Fruit fly (Drosophila melanogaster) whole organism, embryonic: Measurements from ENCODE around the gene sick.

Experiments used
- Aef1 ChIP-seq: fragments of 200-800 bp; sonication (Bioruptor generic); IDR thresholded peaks from 3 replicates; pipeline ENCODE4 v1.3.6; 2022; ENCODE audit warnings: missing biosample characterization, missing genetic modification characterization
- CG10267 ChIP-seq: fragments of 200-800 bp; sonication (Bioruptor generic); optimal IDR thresholded peaks from 2 replicates; lab custom pipeline; 2018; ENCODE audit warnings: missing biosample characterization, mild to moderate bottlenecking, missing genetic modification characterization, moderate library complexity
- CG12219 ChIP-seq: fragments of 200-800 bp; sonication (Bioruptor generic); optimal IDR thresholded peaks from 3 replicates; lab custom pipeline; 2018; ENCODE audit warnings: missing biosample characterization, mild to moderate bottlenecking, missing genetic modification characterization
- CG1647 ChIP-seq: fragments of 200-800 bp; sonication (Bioruptor generic); optimal IDR thresholded peaks from 3 replicates; lab custom pipeline; 2016; ENCODE audit warnings: missing biosample characterization, missing genetic modification characterization
- CG17912 ChIP-seq: fragments of 200-800 bp; sonication (Bioruptor generic); optimal IDR thresholded peaks from 2 replicates; lab custom pipeline; 2018; ENCODE audit warnings: missing biosample characterization, mild to moderate bottlenecking, missing genetic modification characterization
- CG1792 ChIP-seq: fragments of 200-800 bp; sonication (Bioruptor generic); optimal IDR thresholded peaks from 2 replicates; lab custom pipeline; 2016; ENCODE audit warnings: missing biosample characterization, missing genetic modification characterization
- CG18011 ChIP-seq: fragments of 200-800 bp; sonication (Bioruptor generic); optimal IDR thresholded peaks from 2 replicates; lab custom pipeline; 2017; ENCODE audit warnings: missing biosample characterization, missing genetic modification characterization, mild to moderate bottlenecking, moderate library complexity, missing genotype
- CG18476 ChIP-seq: fragments of 200-800 bp; sonication (Bioruptor generic); optimal IDR thresholded peaks from 2 replicates; lab custom pipeline; 2016; ENCODE audit warnings: missing biosample characterization, mild to moderate bottlenecking, missing genetic modification characterization
- CG2120 ChIP-seq: fragments of 200-800 bp; sonication (Bioruptor generic); optimal IDR thresholded peaks from 3 replicates; lab custom pipeline; 2016; ENCODE audit warnings: missing biosample characterization, missing genetic modification characterization
- CG30431 ChIP-seq: fragments of 200-800 bp; sonication (Bioruptor generic); optimal IDR thresholded peaks from 2 replicates; lab custom pipeline; 2017; ENCODE audit warnings: missing biosample characterization, missing genetic modification characterization
- CG31388 ChIP-seq: fragments of 200-800 bp; sonication (Bioruptor generic); optimal IDR thresholded peaks from 2 replicates; lab custom pipeline; 2016; ENCODE audit warnings: missing biosample characterization, missing genetic modification characterization
- CG32532 ChIP-seq: fragments of 200-800 bp; sonication (Bioruptor generic); IDR thresholded peaks from 2 replicates; pipeline ENCODE4 v1.3.6; 2022; ENCODE audit warnings: missing biosample characterization, missing genetic modification characterization
- CG3281 ChIP-seq: fragments of 200-800 bp; sonication (Bioruptor generic); optimal IDR thresholded peaks from 3 replicates; lab custom pipeline; 2017; ENCODE audit warnings: missing biosample characterization, mild to moderate bottlenecking, missing genetic modification characterization
- CG34224 ChIP-seq: fragments of 200-800 bp; sonication (Bioruptor generic); IDR thresholded peaks from 3 replicates; pipeline ENCODE4 v1.3.6; 2022; ENCODE audit warnings: missing biosample characterization, missing genetic modification characterization; ENCODE audit not compliant: partially characterized antibody
- CG4360 ChIP-seq: fragments of 200-800 bp; sonication (Bioruptor generic); IDR thresholded peaks from 2 replicates; pipeline ENCODE4 v1.3.6; 2022; ENCODE audit warnings: missing biosample characterization, missing genetic modification characterization
- CG4854 ChIP-seq: fragments of 200-800 bp; sonication (Bioruptor generic); optimal IDR thresholded peaks from 2 replicates; lab custom pipeline; 2016; ENCODE audit warnings: missing biosample characterization, missing genetic modification characterization, inconsistent platforms
- CG6654 ChIP-seq: fragments of 200-800 bp; sonication (Bioruptor generic); optimal IDR thresholded peaks from 2 replicates; lab custom pipeline; 2017; ENCODE audit warnings: missing biosample characterization, mild to moderate bottlenecking, missing genetic modification characterization
- CG7963 ChIP-seq: fragments of 200-800 bp; sonication (Bioruptor generic); IDR thresholded peaks from 3 replicates; pipeline ENCODE4 v1.3.6; 2022; ENCODE audit warnings: missing biosample characterization, missing genetic modification characterization; ENCODE audit not compliant: partially characterized antibody
- CG9876 ChIP-seq: fragments of 200-800 bp; sonication (Bioruptor generic); optimal IDR thresholded peaks from 2 replicates; lab custom pipeline; 2016; ENCODE audit warnings: missing biosample characterization, missing genetic modification characterization
- CrebB ChIP-seq: fragments of 200-800 bp; sonication (Bioruptor generic); optimal IDR thresholded peaks from 3 replicates; lab custom pipeline; 2018; ENCODE audit warnings: missing biosample characterization, mild to moderate bottlenecking, missing genetic modification characterization
- Ets65A ChIP-seq: fragments of 200-800 bp; sonication (Bioruptor generic); peaks from one replicate; lab custom pipeline; 2016; ENCODE audit warnings: missing biosample characterization, missing genetic modification characterization
- Fer1 ChIP-seq: fragments of 200-800 bp; sonication (Bioruptor generic); optimal IDR thresholded peaks from 2 replicates; lab custom pipeline; 2017; ENCODE audit warnings: missing biosample characterization, mild to moderate bottlenecking, missing genetic modification characterization
- Gsc ChIP-seq: fragments of 200-800 bp; sonication (Bioruptor generic); IDR thresholded peaks from 2 replicates; pipeline ENCODE4 v1.3.6; 2022; ENCODE audit warnings: missing biosample characterization, missing genetic modification characterization
- Hr39 ChIP-seq: fragments of >200 bp; optimal IDR thresholded peaks from 2 replicates; lab custom pipeline; 2017
- Lhr ChIP-seq: fragments of 200-800 bp; sonication (Bioruptor generic); optimal IDR thresholded peaks from 3 replicates; lab custom pipeline; 2017; ENCODE audit warnings: mild to moderate bottlenecking, missing biosample characterization, missing genetic modification reagents, missing genetic modification characterization
- MBD-R2 ChIP-seq: fragments of 200-800 bp; sonication (Bioruptor generic); IDR thresholded peaks from 2 replicates; pipeline ENCODE4 v1.3.6; 2022; ENCODE audit warnings: missing biosample characterization, missing genetic modification characterization
- MESR4 ChIP-seq: fragments of 200-800 bp; sonication (Bioruptor generic); optimal IDR thresholded peaks from 2 replicates; lab custom pipeline; 2018; ENCODE audit warnings: missing biosample characterization, mild to moderate bottlenecking, missing genetic modification characterization, moderate library complexity
- Nf-YB ChIP-seq: fragments of 200-800 bp; sonication (Bioruptor generic); optimal IDR thresholded peaks from 3 replicates; lab custom pipeline; 2019; ENCODE audit warnings: missing biosample characterization, mild to moderate bottlenecking, missing genetic modification characterization, moderate library complexity
- Opbp ChIP-seq: fragments of 200-800 bp; sonication (Bioruptor generic); IDR thresholded peaks from 3 replicates; pipeline ENCODE4 v1.3.6; 2022; ENCODE audit warnings: missing biosample characterization, missing genetic modification characterization; ENCODE audit not compliant: partially characterized antibody
- Trl ChIP-seq, 3 experiments: fragments of >200 bp in 2 of 3; fragments of 200-800 bp in 1 of 3; sonication (Bioruptor generic) in 1 of 3; optimal IDR thresholded peaks; 2 replicates in 1 of 3; 3 replicates in 2 of 3; lab custom pipeline; 2016 to 2017; ENCODE audit warnings: missing biosample characterization in 1 of 3, missing genetic modification characterization in 1 of 3
- YL-1 ChIP-seq: fragments of 200-800 bp; sonication (Bioruptor generic); optimal IDR thresholded peaks from 3 replicates; lab custom pipeline; 2017; ENCODE audit warnings: missing biosample characterization, mild to moderate bottlenecking, missing genetic modification characterization
- ash1 ChIP-seq: fragments of 200-800 bp; sonication (Bioruptor generic); optimal IDR thresholded peaks from 2 replicates; lab custom pipeline; 2018; ENCODE audit warnings: missing biosample characterization, mild to moderate bottlenecking, missing genetic modification characterization
- bowl ChIP-seq: fragments of 200-800 bp; sonication (Bioruptor generic); IDR thresholded peaks from 2 replicates; pipeline ENCODE4 v1.3.6; 2022; ENCODE audit warnings: missing biosample characterization, missing genetic modification characterization
- bsh ChIP-seq, 2 experiments: fragments of 200-800 bp; sonication (Bioruptor generic); optimal IDR thresholded peaks; 2 replicates each; lab custom pipeline; 2017 to 2018; ENCODE audit warnings: mild to moderate bottlenecking in 2 of 2, missing biosample characterization in 2 of 2, missing genetic modification characterization in 2 of 2, moderate library complexity in 1 of 2
- cg ChIP-seq: fragments of 200-800 bp; sonication (Bioruptor generic); optimal IDR thresholded peaks from 3 replicates; lab custom pipeline; 2019; ENCODE audit warnings: missing biosample characterization, mild to moderate bottlenecking, missing genetic modification characterization, moderate library complexity
- cwo ChIP-seq: fragments of 200-800 bp; sonication (Bioruptor generic); optimal IDR thresholded peaks from 3 replicates; lab custom pipeline; 2017; ENCODE audit warnings: missing biosample characterization, missing genetic modification characterization, mild to moderate bottlenecking, moderate library complexity, missing genetic modification reagents
- da ChIP-seq: fragments of 200-800 bp; sonication (Bioruptor generic); optimal IDR thresholded peaks from 2 replicates; lab custom pipeline; 2016; ENCODE audit warnings: missing biosample characterization, missing genetic modification characterization
- dati ChIP-seq: fragments of 200-800 bp; sonication (Bioruptor generic); IDR thresholded peaks from 2 replicates; pipeline ENCODE4 v1.3.6; 2022; ENCODE audit warnings: missing biosample characterization, missing genetic modification characterization
- emc ChIP-seq: fragments of 200-800 bp; sonication (Bioruptor generic); optimal IDR thresholded peaks from 2 replicates; lab custom pipeline; 2016; ENCODE audit warnings: missing biosample characterization, missing genetic modification characterization
- esg ChIP-seq: fragments of 200-800 bp; sonication (Bioruptor generic); conservative IDR thresholded peaks from 2 replicates; pipeline ENCODE4 v1.3.6; 2022; ENCODE audit warnings: missing biosample characterization, missing genetic modification characterization
- insv ChIP-seq, 2 experiments: fragments of 200-800 bp; sonication (Bioruptor generic); optimal IDR thresholded peaks; 3 replicates each; lab custom pipeline; 2016 to 2018; ENCODE audit warnings: missing biosample characterization in 2 of 2, missing genetic modification characterization in 2 of 2
- inv ChIP-seq: fragments of 200-800 bp; sonication (Bioruptor generic); IDR thresholded peaks from 2 replicates; pipeline ENCODE4 v1.3.6; 2022; ENCODE audit warnings: missing biosample characterization, missing genetic modification characterization; ENCODE audit not compliant: partially characterized antibody
- kah ChIP-seq: fragments of 200-800 bp; sonication (Bioruptor generic); optimal IDR thresholded peaks from 2 replicates; lab custom pipeline; 2018; ENCODE audit warnings: missing biosample characterization, mild to moderate bottlenecking, missing genetic modification characterization
- klu ChIP-seq: fragments of 200-800 bp; sonication (Bioruptor generic); IDR thresholded peaks from 2 replicates; pipeline ENCODE4 v1.3.6; 2022; ENCODE audit warnings: missing biosample characterization, missing genetic modification characterization
- nmo ChIP-seq: fragments of 200-800 bp; sonication (Bioruptor generic); optimal IDR thresholded peaks from 2 replicates; lab custom pipeline; 2018; ENCODE audit warnings: missing biosample characterization, mild to moderate bottlenecking, missing genetic modification characterization, moderate library complexity
- pfk ChIP-seq: fragments of 200-800 bp; sonication (Bioruptor generic); optimal IDR thresholded peaks from 2 replicates; lab custom pipeline; 2018; ENCODE audit warnings: missing biosample characterization, mild to moderate bottlenecking, missing genetic modification characterization, moderate library complexity
- pum ChIP-seq: fragments of 200-800 bp; sonication (Bioruptor generic); optimal IDR thresholded peaks from 2 replicates; lab custom pipeline; 2016; ENCODE audit warnings: missing biosample characterization, missing genetic modification characterization
- rib ChIP-seq: fragments of 200-800 bp; sonication (Bioruptor generic); IDR thresholded peaks from 2 replicates; pipeline ENCODE4 v1.3.6; 2022; ENCODE audit warnings: missing biosample characterization, missing genetic modification characterization
- scrt ChIP-seq: fragments of 200-800 bp; sonication (Bioruptor generic); optimal IDR thresholded peaks from 2 replicates; lab custom pipeline; 2018; ENCODE audit warnings: missing biosample characterization, mild to moderate bottlenecking, missing genetic modification characterization, moderate library complexity
- ttk ChIP-seq: fragments of 200-800 bp; sonication (Bioruptor generic); IDR thresholded peaks from 2 replicates; pipeline ENCODE4 v2.1.2; 2022; ENCODE audit warnings: missing biosample characterization, missing genetic modification characterization

Gene sick

dm6 chr2L:19941352-19941851, 145.2 kb downstream of the sick start (continued):
- TF ChIP-seq CG17912 (GFP tag; lab: Kevin White, UChicago) (no peak), CG6654 (GFP tag; lab: Kevin White, UChicago) (peak; percentile 38), CG4854 (GFP tag; lab: Kevin White, UChicago) (peak; percentile 23), CG7963 (GFP tag; lab: Robert Waterston, UW) (no peak), CG3281 (GFP tag; lab: Kevin White, UChicago) (peak; percentile 73), CG4360 (GFP tag; lab: Robert Waterston, UW) (peak; percentile 63), insv (GFP tag; optimal IDR thresholded peaks at IDR 0.05; lab: Kevin White, UChicago) (peak in 1 of 2 experiments; percentile 11), Lhr (GFP tag; lab: Kevin White, UChicago) (peak; percentile 16), Nf-YB (GFP tag; lab: Kevin White, UChicago) (peak; percentile 50), Gsc (GFP tag; lab: Robert Waterston, UW) (peak; percentile 68), CG1647 (GFP tag; lab: Kevin White, UChicago) (no peak), bsh (GFP tag; optimal IDR thresholded peaks at IDR 0.05; lab: Kevin White, UChicago) (peak; percentile 52 to 87), dati (GFP tag; lab: Robert Waterston, UW) (0 out of 2 replicates have a peak, but pooled peaks have one; percentile 31), inv (no peak), pum (GFP tag; lab: Kevin White, UChicago) (peak; percentile 75), CG1792 (no peak), pfk (GFP tag; lab: Kevin White, UChicago) (no peak), klu (GFP tag; lab: Robert Waterston, UW) (peak; percentile 97), rib (GFP tag; lab: Robert Waterston, UW) (peak; percentile 88), cwo (GFP tag; lab: Kevin White, UChicago) (peak; percentile 72), Trl (optimal IDR thresholded peaks at IDR 0.05; lab: Kevin White, UChicago) (no peak), Trl (GFP tag; optimal IDR thresholded peaks at IDR 0.05; lab: Kevin White, UChicago) (peak; percentile 83), kah (GFP tag; lab: Kevin White, UChicago) (peak; percentile 25), CG32532 (GFP tag; lab: Robert Waterston, UW) (peak; percentile 95), esg (GFP tag; lab: Robert Waterston, UW) (peak; percentile 88), nmo (GFP tag; lab: Kevin White, UChicago) (peak; percentile 28), CrebB (tag; lab: Kevin White, UChicago) (peak; percentile 83), YL-1 (GFP tag; lab: Kevin White, UChicago) (no peak), CG12219 (GFP tag; lab: Kevin White, UChicago) (peak; percentile 83), CG18476 (peak; percentile 39), Ets65A (no peak), MESR4 (no peak), cg (no peak), CG31388 (GFP tag; lab: Kevin White, UChicago) (no peak), CG34224 (GFP tag; lab: Robert Waterston, UW) (no peak), ttk (GFP tag; lab: Robert Waterston, UW) (peak; percentile 52), emc (GFP tag; lab: Kevin White, UChicago) (no peak), Hr39 (lab: Kevin White, UChicago) (no peak), CG30431 (GFP tag; lab: Kevin White, UChicago) (peak; percentile 73), CG9876 (GFP tag; lab: Kevin White, UChicago) (peak; percentile 79), Fer1 (GFP tag; lab: Kevin White, UChicago) (peak; percentile 83), Aef1 (GFP tag; lab: Robert Waterston, UW) (peak; percentile 94), CG2120 (GFP tag; lab: Kevin White, UChicago) (peak; percentile 95), CG10267 (peak; percentile 66), scrt (peak; percentile 70), da (GFP tag; lab: Kevin White, UChicago) (peak; percentile 60), MBD-R2 (GFP tag; lab: Robert Waterston, UW) (peak; percentile 88), bowl (GFP tag; lab: Robert Waterston, UW) (peak; percentile 70), ash1 (GFP tag; lab: Kevin White, UChicago) (no peak), CG18011 (peak; percentile 35), Opbp (GFP tag; lab: Robert Waterston, UW) (no peak)
